Fruit fly (Drosophila melanogaster) whole organism, prepupa: ENCODE measurements around the gene MED19.

Experiments
- CG10631 ChIP-seq: fragments of 200-800 bp; sonication (Bioruptor generic); optimal IDR thresholded peaks from 2 replicates; lab custom pipeline; 2016; ENCODE audit warnings: missing biosample characterization, missing genetic modification characterization
- CG16779 ChIP-seq: fragments of 200-800 bp; sonication (Bioruptor generic); optimal IDR thresholded peaks from 3 replicates; lab custom pipeline; 2017; ENCODE audit warnings: missing biosample characterization, mild to moderate bottlenecking, missing genetic modification characterization
- CG8319 ChIP-seq: fragments of 200-800 bp; sonication (Bioruptor generic); optimal IDR thresholded peaks from 3 replicates; lab custom pipeline; 2016; ENCODE audit warnings: missing biosample characterization, missing genetic modification characterization
- Gug ChIP-seq: fragments of 200-800 bp; sonication (Bioruptor generic); IDR thresholded peaks from 2 replicates; pipeline ENCODE4 v1.3.6; 2022; ENCODE audit warnings: missing biosample characterization, missing genetic modification characterization
- Hr4 ChIP-seq: fragments of 200-800 bp; sonication (Bioruptor generic); optimal IDR thresholded peaks from 3 replicates; lab custom pipeline; 2016; ENCODE audit warnings: missing biosample characterization, missing genetic modification characterization
- Met ChIP-seq: fragments of 200-800 bp; sonication (Bioruptor generic); optimal IDR thresholded peaks from 3 replicates; lab custom pipeline; 2016; ENCODE audit warnings: missing biosample characterization, missing genetic modification characterization
- cyc ChIP-seq: fragments of 200-800 bp; sonication (Bioruptor generic); optimal IDR thresholded peaks from 3 replicates; lab custom pipeline; 2016; ENCODE audit warnings: missing biosample characterization, missing genetic modification characterization
- dsx ChIP-seq: fragments of 200-800 bp; optimal IDR thresholded peaks from 3 replicates; lab custom pipeline; 2019; ENCODE audit warnings: missing biosample characterization, mild to moderate bottlenecking, missing genetic modification characterization, moderate library complexity; ENCODE audit not compliant: poor library complexity, severe bottlenecking

DNA sequence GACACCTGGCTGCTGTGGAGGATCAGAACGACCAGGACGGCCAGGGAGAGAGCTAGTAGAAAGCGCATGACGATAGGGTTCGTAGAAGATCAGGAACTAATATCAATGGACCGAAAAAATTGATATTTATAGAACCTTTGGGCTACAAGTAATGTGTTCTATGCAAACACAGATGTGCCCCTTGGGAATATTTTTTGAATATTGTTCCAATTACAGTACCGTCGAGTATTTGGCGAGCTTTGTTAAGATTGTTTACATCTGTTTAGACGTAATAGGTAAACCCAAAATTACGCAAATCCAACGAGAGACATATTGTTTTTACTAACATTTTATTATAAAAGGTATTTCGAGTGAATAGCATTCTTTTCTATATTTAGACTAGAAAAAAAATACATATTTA, 11.2 kb downstream of the MED19 start, which contains the start of gene CG32189:
- TF ChIP-seq dsx (GFP tag; lab: Kevin White, UChicago) (no peak), cyc (GFP tag; lab: Kevin White, UChicago) (no peak), Gug (GFP tag; lab: Robert Waterston, UW) (no peak), Met (GFP tag; lab: Kevin White, UChicago) (no peak), Hr4 (GFP tag; lab: Kevin White, UChicago) (no peak), CG8319 (GFP tag; lab: Kevin White, UChicago) (no peak), CG10631 (GFP tag; lab: Kevin White, UChicago) (no peak), CG16779 (tag; lab: Kevin White, UChicago) (no peak)
